Worm (Caenorhabditis elegans) whole organism, late embryonic: ENCODE results near the gene smc-5.
A peak's percentile ranks its signal among the peaks of the same experiment; 100 is the strongest.

Source experiments
- C08G9.2 ChIP-seq: sonication (generic microtip); optimal IDR thresholded peaks from 2 replicates; lab custom pipeline; 2016; ENCODE audit warnings: mild to moderate bottlenecking, missing genetic modification characterization, moderate library complexity, missing compliant biosample characterization
- F13H6.1 ChIP-seq: sonication (generic microtip); optimal IDR thresholded peaks from 2 replicates; lab custom pipeline; 2016; ENCODE audit warnings: missing genetic modification characterization, missing compliant biosample characterization
- ceh-34 ChIP-seq: sonication (generic microtip); optimal IDR thresholded peaks from 2 replicates; lab custom pipeline; 2016; ENCODE audit warnings: mild to moderate bottlenecking, missing genetic modification characterization, missing compliant biosample characterization
- ceh-9 ChIP-seq: sonication (generic microtip); optimal IDR thresholded peaks from 2 replicates; lab custom pipeline; 2016; ENCODE audit warnings: mild to moderate bottlenecking, missing genetic modification characterization, inconsistent platforms, missing compliant biosample characterization
- dve-1 ChIP-seq: sonication (generic microtip); optimal IDR thresholded peaks from 2 replicates; lab custom pipeline; 2017; ENCODE audit warnings: antibody characterized with exemption, mild to moderate bottlenecking, missing genetic modification characterization, missing compliant biosample characterization
- fkh-10 ChIP-seq: fragments of 150-350 bp; optimal IDR thresholded peaks from 2 replicates; lab custom pipeline; 2014; ENCODE audit warnings: missing biosample characterization, missing genetic modification reagents, missing genetic modification characterization
- hlh-6 ChIP-seq: sonication (generic microtip); optimal IDR thresholded peaks from 2 replicates; lab custom pipeline; 2016; ENCODE audit warnings: missing genotype, missing genetic modification characterization, missing compliant biosample characterization
- madf-2 ChIP-seq: sonication (generic microtip); optimal IDR thresholded peaks from 2 replicates; lab custom pipeline; 2017; ENCODE audit warnings: missing genetic modification characterization, missing compliant biosample characterization
- nhr-11 ChIP-seq: fragments of 150-350 bp; optimal IDR thresholded peaks from 2 replicates; lab custom pipeline; 2014; ENCODE audit warnings: missing biosample characterization, missing genetic modification characterization
- pag-3 ChIP-seq: sonication (generic microtip); optimal IDR thresholded peaks from 2 replicates; lab custom pipeline; 2016; ENCODE audit warnings: missing compliant biosample characterization, missing genetic modification characterization, borderline replicate concordance
- rnt-1 ChIP-seq: sonication (generic microtip); optimal IDR thresholded peaks from 2 replicates; lab custom pipeline; 2016; ENCODE audit warnings: missing genetic modification characterization, missing compliant biosample characterization
- sdc-2 ChIP-seq: sonication (generic microtip); optimal IDR thresholded peaks from 2 replicates; lab custom pipeline; 2016; ENCODE audit warnings: missing genotype, missing genetic modification characterization, missing compliant biosample characterization
- sox-4 ChIP-seq: sonication (generic microtip); optimal IDR thresholded peaks from 2 replicates; lab custom pipeline; 2017; ENCODE audit warnings: mild to moderate bottlenecking, missing genetic modification characterization, inconsistent platforms, missing compliant biosample characterization
- tbx-2 ChIP-seq: sonication (generic microtip); optimal IDR thresholded peaks from 2 replicates; lab custom pipeline; 2016; ENCODE audit warnings: missing genetic modification characterization, missing compliant biosample characterization

DNA sequence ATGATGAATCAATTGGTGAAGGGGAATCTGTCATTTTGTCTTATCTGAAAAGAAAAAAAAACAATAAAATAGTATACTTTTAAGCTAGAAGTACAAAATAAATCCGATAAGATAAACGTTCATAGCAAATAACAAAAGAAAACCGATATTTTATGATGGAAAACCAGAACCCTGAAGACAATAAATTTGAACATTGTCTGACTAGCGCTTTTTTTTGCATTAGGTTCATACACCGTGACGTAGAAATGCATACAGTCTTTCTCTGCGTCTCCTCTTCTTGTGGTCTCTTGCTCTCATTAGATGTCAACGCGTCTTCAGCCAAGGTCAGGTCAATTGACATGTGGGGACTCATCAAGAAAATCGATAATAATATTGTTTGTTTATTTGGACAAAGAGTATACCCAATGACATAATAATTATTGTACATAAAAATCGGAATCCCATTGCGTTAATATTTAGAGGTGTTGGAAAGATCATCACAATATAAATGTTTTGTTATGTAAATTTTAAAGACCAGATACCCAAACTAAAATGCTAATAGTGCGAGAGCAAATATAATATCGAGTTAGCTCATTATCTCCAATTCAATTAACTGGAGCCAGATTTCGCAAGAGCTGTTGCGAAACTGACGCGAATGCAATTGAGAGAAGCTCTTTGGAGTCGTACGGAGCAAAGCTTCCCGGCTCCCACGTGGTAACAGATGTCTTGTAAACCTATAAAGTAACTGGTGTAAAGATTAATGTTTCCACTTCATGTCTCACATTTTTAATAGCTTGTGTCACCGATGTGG, 19.4 kb downstream of the smc-5 start, which contains the start of gene dsh-2:
- TF ChIP-seq hlh-6 (tag; lab: Kevin White, UChicago): no peak
- no peak for TF ChIP-seq rnt-1 (tag; lab: Kevin White, UChicago)
- no peak for TF ChIP-seq madf-2
- TF ChIP-seq nhr-11 (tag; lab: Kevin White, UChicago): no peak
- TF ChIP-seq sdc-2 (tag; lab: Kevin White, UChicago): no peak
- no peak for TF ChIP-seq dve-1 (tag; lab: Kevin White, UChicago)
- no peak for TF ChIP-seq sox-4 (tag; lab: Kevin White, UChicago)
- TF ChIP-seq ceh-9 (tag; lab: Kevin White, UChicago): no peak
- no peak for TF ChIP-seq F13H6.1 (tag; lab: Kevin White, UChicago)
- no peak for TF ChIP-seq ceh-34 (tag; lab: Kevin White, UChicago)
- no peak for TF ChIP-seq fkh-10 (GFP tag; lab: Kevin White, UChicago)
- no peak for TF ChIP-seq C08G9.2
- TF ChIP-seq pag-3 (tag; lab: Kevin White, UChicago): no peak
- TF ChIP-seq tbx-2 (tag; lab: Kevin White, UChicago): peak; percentile 32
